Worm (Caenorhabditis elegans) whole organism, L1 larva: Measurements from ENCODE around the gene T14B4.3.

ENCODE experiments used
- dsc-1 ChIP-seq: sonication (generic microtip); optimal IDR thresholded peaks from 2 replicates; lab custom pipeline; 2016; ENCODE audit warnings: mild to moderate bottlenecking, missing genetic modification characterization, missing compliant biosample characterization
- lin-13 ChIP-seq: fragments of 150-350 bp; optimal IDR thresholded peaks from 2 replicates; lab custom pipeline; 2014; ENCODE audit warnings: missing biosample characterization, missing genetic modification reagents, missing genetic modification characterization
- mdl-1 ChIP-seq, 2 experiments: fragments of 150-350 bp; optimal IDR thresholded peaks; 2 replicates each; lab custom pipeline; 2014 to 2017; ENCODE audit warnings: missing biosample characterization in 2 of 2, missing genetic modification characterization in 2 of 2, inconsistent platforms in 1 of 2
- nhr-11 ChIP-seq: fragments of 150-350 bp; optimal IDR thresholded peaks from 2 replicates; lab custom pipeline; 2014; ENCODE audit warnings: missing biosample characterization, missing genetic modification characterization
- nhr-12 ChIP-seq: sonication (generic microtip); optimal IDR thresholded peaks from 2 replicates; lab custom pipeline; 2017; ENCODE audit warnings: missing biosample characterization, missing genetic modification characterization
- nhr-84 ChIP-seq: sonication (generic microtip); optimal IDR thresholded peaks from 2 replicates; lab custom pipeline; 2017; ENCODE audit warnings: missing biosample characterization, missing genetic modification characterization
- rnt-1 ChIP-seq: sonication (generic microtip); optimal IDR thresholded peaks from 2 replicates; lab custom pipeline; 2016; ENCODE audit warnings: mild to moderate bottlenecking, missing genetic modification characterization, moderate library complexity, missing compliant biosample characterization
- sox-4 ChIP-seq: sonication (generic microtip); optimal IDR thresholded peaks from 2 replicates; lab custom pipeline; 2016; ENCODE audit warnings: missing genetic modification characterization, missing compliant biosample characterization
- tlp-1 ChIP-seq: fragments of 150-350 bp; optimal IDR thresholded peaks from 2 replicates; lab custom pipeline; 2014; ENCODE audit warnings: missing biosample characterization, missing genetic modification characterization
- unc-130 ChIP-seq: fragments of 150-350 bp; optimal IDR thresholded peaks from 2 replicates; lab custom pipeline; 2017; ENCODE audit warnings: missing biosample characterization, missing genetic modification characterization, inconsistent platforms
- unc-62 ChIP-seq: fragments of 150-350 bp; optimal IDR thresholded peaks from 2 replicates; lab custom pipeline; 2014; ENCODE audit warnings: missing biosample characterization, missing genetic modification reagents, missing genetic modification characterization
- zip-4 ChIP-seq: fragments of 200-800 bp; sonication (Bioruptor generic); optimal IDR thresholded peaks from 2 replicates; lab custom pipeline; 2018; ENCODE audit warnings: mild to moderate bottlenecking, missing genetic modification characterization, moderate library complexity, missing compliant biosample characterization

DNA sequence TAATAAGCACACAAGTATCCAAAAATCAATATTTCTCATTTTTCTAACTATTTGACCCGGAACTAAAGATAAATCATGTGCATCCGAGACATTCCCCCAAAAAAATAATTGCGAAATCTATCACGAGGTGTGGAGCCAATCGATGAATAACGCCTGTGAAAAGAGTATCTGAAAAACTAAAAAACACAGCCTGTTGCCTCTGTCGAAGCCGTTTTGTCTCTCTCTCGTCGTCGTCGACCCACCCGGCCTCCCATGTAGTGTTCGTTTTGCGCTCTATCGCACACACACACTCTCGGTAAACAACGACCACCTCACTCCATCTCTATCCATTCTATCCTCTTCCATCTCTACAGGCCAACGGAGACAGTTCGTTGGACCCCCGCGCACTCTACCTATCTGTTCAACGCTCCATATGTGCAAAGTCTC lies 48.0 kb downstream of the T14B4.3 start:
- TF ChIP-seq rnt-1 (tag; lab: Kevin White, UChicago) (peak; percentile 55), mdl-1 (tag; optimal IDR thresholded peaks at IDR 0.05; lab: Kevin White, UChicago) (peak in 1 of 2 experiments; percentile 17), nhr-11 (tag; lab: Kevin White, UChicago) (no peak), lin-13 (GFP tag; lab: Kevin White, UChicago) (no peak), zip-4 (peak; percentile 93), dsc-1 (tag; lab: Kevin White, UChicago) (no peak), sox-4 (tag; lab: Kevin White, UChicago) (no peak), nhr-84 (no peak), nhr-12 (tag; lab: Kevin White, UChicago) (no peak), tlp-1 (tag; lab: Kevin White, UChicago) (no peak), unc-62 (GFP tag; lab: Kevin White, UChicago) (no peak), unc-130 (tag; lab: Kevin White, UChicago) (peak; percentile 81)
